Fruit fly (Drosophila melanogaster) whole organism, embryonic: ENCODE data around the gene CG3448.

Source experiments
- Antp ChIP-seq: fragments of 200-800 bp; sonication (Bioruptor generic); optimal IDR thresholded peaks from 3 replicates; lab custom pipeline; 2016; ENCODE audit warnings: missing biosample characterization, missing genetic modification characterization
- Awh ChIP-seq: fragments of 200-800 bp; sonication (Bioruptor generic); IDR thresholded peaks from 2 replicates; pipeline ENCODE4, ENCODE4 v1.3.6; 2022; ENCODE audit warnings: missing biosample characterization, missing genetic modification characterization
- B-H1 ChIP-seq: fragments of 200-800 bp; sonication (Bioruptor generic); IDR thresholded peaks from 3 replicates; pipeline ENCODE4 v1.3.6; 2022; ENCODE audit warnings: missing biosample characterization, missing genetic modification characterization
- B-H2 ChIP-seq: fragments of 200-800 bp; sonication (Bioruptor generic); optimal IDR thresholded peaks from 2 replicates; lab custom pipeline; 2018; ENCODE audit warnings: missing biosample characterization, mild to moderate bottlenecking, missing genetic modification characterization
- CG10565 ChIP-seq: fragments of 200-800 bp; sonication (Bioruptor generic); optimal IDR thresholded peaks from 3 replicates; lab custom pipeline; 2016; ENCODE audit warnings: missing biosample characterization, mild to moderate bottlenecking, missing genetic modification characterization
- CG11560 ChIP-seq: fragments of 200-800 bp; sonication (Bioruptor generic); IDR thresholded peaks from 3 replicates; pipeline ENCODE4 v1.3.6; 2022; ENCODE audit warnings: missing biosample characterization, missing genetic modification characterization
- CG12071 ChIP-seq: fragments of 200-800 bp; sonication (Bioruptor generic); optimal IDR thresholded peaks from 3 replicates; lab custom pipeline; 2018; ENCODE audit warnings: missing biosample characterization, mild to moderate bottlenecking, missing genetic modification characterization
- CG12299 ChIP-seq: fragments of 200-800 bp; sonication (Bioruptor generic); optimal IDR thresholded peaks from 2 replicates; lab custom pipeline; 2018; ENCODE audit warnings: missing biosample characterization, mild to moderate bottlenecking, missing genetic modification characterization
- CG12769 ChIP-seq: fragments of 200-800 bp; sonication (Bioruptor generic); optimal IDR thresholded peaks from 2 replicates; lab custom pipeline; 2019; ENCODE audit warnings: missing biosample characterization, mild to moderate bottlenecking, missing genetic modification characterization, moderate library complexity
- CG12942 ChIP-seq: fragments of 200-800 bp; sonication (Bioruptor generic); optimal IDR thresholded peaks from 3 replicates; lab custom pipeline; 2016; ENCODE audit warnings: missing biosample characterization, missing genetic modification characterization
- CG15269 ChIP-seq: fragments of 200-800 bp; sonication (Bioruptor generic); optimal IDR thresholded peaks from 2 replicates; lab custom pipeline; 2018; ENCODE audit warnings: missing biosample characterization, mild to moderate bottlenecking, missing genetic modification characterization, moderate library complexity
- CG1603 ChIP-seq: fragments of 200-800 bp; sonication (Bioruptor generic); optimal IDR thresholded peaks from 2 replicates; lab custom pipeline; 2019; ENCODE audit warnings: missing biosample characterization, mild to moderate bottlenecking, missing genetic modification characterization, moderate library complexity
- CG1647 ChIP-seq: fragments of 200-800 bp; sonication (Bioruptor generic); optimal IDR thresholded peaks from 3 replicates; lab custom pipeline; 2016; ENCODE audit warnings: missing biosample characterization, missing genetic modification characterization
- CG16815 ChIP-seq: fragments of 200-800 bp; sonication (Bioruptor generic); optimal IDR thresholded peaks from 3 replicates; lab custom pipeline; 2017; ENCODE audit warnings: missing biosample characterization, mild to moderate bottlenecking, missing genetic modification characterization
- CG3281 ChIP-seq: fragments of 200-800 bp; sonication (Bioruptor generic); optimal IDR thresholded peaks from 3 replicates; lab custom pipeline; 2017; ENCODE audit warnings: missing biosample characterization, mild to moderate bottlenecking, missing genetic modification characterization
- CG6175 ChIP-seq: fragments of 200-800 bp; sonication (Bioruptor generic); IDR thresholded peaks from 3 replicates; pipeline ENCODE4 v1.3.6; 2022; ENCODE audit warnings: missing biosample characterization, missing genetic modification characterization
- CG7556 ChIP-seq: fragments of 200-800 bp; sonication (Bioruptor generic); optimal IDR thresholded peaks from 2 replicates; lab custom pipeline; 2017; ENCODE audit warnings: missing biosample characterization, mild to moderate bottlenecking, missing genetic modification characterization
- CG7839 ChIP-seq: fragments of 200-800 bp; sonication (Bioruptor generic); optimal IDR thresholded peaks from 3 replicates; lab custom pipeline; 2018; ENCODE audit warnings: missing biosample characterization, mild to moderate bottlenecking, missing genetic modification characterization, moderate library complexity
- CG8388 ChIP-seq: fragments of 200-800 bp; sonication (Bioruptor generic); optimal IDR thresholded peaks from 2 replicates; lab custom pipeline; 2019; ENCODE audit warnings: missing biosample characterization, mild to moderate bottlenecking, missing genetic modification characterization, moderate library complexity
- CG8478 ChIP-seq: fragments of >200 bp; optimal IDR thresholded peaks from 2 replicates; lab custom pipeline; 2018
- CG8924 ChIP-seq: fragments of 200-800 bp; optimal IDR thresholded peaks from 3 replicates; lab custom pipeline; 2019; ENCODE audit warnings: missing biosample characterization, mild to moderate bottlenecking, missing genetic modification characterization, moderate library complexity
- CG9797 ChIP-seq: fragments of 200-800 bp; sonication (Bioruptor generic); optimal IDR thresholded peaks from 3 replicates; lab custom pipeline; 2018; ENCODE audit warnings: missing biosample characterization, mild to moderate bottlenecking, missing genetic modification characterization
- Chrac-16 ChIP-seq: fragments of 200-800 bp; sonication (Bioruptor generic); optimal IDR thresholded peaks from 3 replicates; lab custom pipeline; 2016; ENCODE audit warnings: missing biosample characterization, missing genetic modification characterization
- Fer1 ChIP-seq: fragments of 200-800 bp; sonication (Bioruptor generic); optimal IDR thresholded peaks from 2 replicates; lab custom pipeline; 2017; ENCODE audit warnings: missing biosample characterization, mild to moderate bottlenecking, missing genetic modification characterization
- Gug ChIP-seq: fragments of 200-800 bp; sonication (Bioruptor generic); IDR thresholded peaks from 4 replicates; pipeline ENCODE4 v1.3.6; 2022; ENCODE audit warnings: missing biosample characterization, missing genetic modification characterization
- H2.0 ChIP-seq: fragments of 200-800 bp; sonication (Bioruptor generic); IDR thresholded peaks from 2 replicates; pipeline ENCODE4 v1.3.6; 2022; ENCODE audit warnings: missing biosample characterization, missing genetic modification characterization
- HLHmδ ChIP-seq: fragments of 200-800 bp; sonication (Bioruptor generic); optimal IDR thresholded peaks from 2 replicates; lab custom pipeline; 2018; ENCODE audit warnings: missing biosample characterization, mild to moderate bottlenecking, missing genetic modification characterization, moderate library complexity
- Lpt ChIP-seq: fragments of >200 bp; optimal IDR thresholded peaks from 2 replicates; lab custom pipeline; 2018; ENCODE audit warnings: missing biosample characterization, missing genetic modification characterization
- Mrtf ChIP-seq: fragments of 200-800 bp; sonication (Bioruptor generic); IDR thresholded peaks from 3 replicates; pipeline ENCODE4 v1.3.6; 2022; ENCODE audit warnings: missing biosample characterization, missing genetic modification characterization
- Myb ChIP-seq: fragments of 200-800 bp; sonication (Bioruptor generic); optimal IDR thresholded peaks from 2 replicates; lab custom pipeline; 2016; ENCODE audit warnings: missing biosample characterization, missing genetic modification characterization
- NK7.1 ChIP-seq: fragments of 200-800 bp; sonication (Bioruptor generic); optimal IDR thresholded peaks from 3 replicates; lab custom pipeline; 2016; ENCODE audit warnings: missing biosample characterization, missing genetic modification characterization
- Optix ChIP-seq: fragments of 200-800 bp; sonication (Bioruptor generic); IDR thresholded peaks from 3 replicates; pipeline ENCODE4 v1.3.6; 2022; ENCODE audit warnings: missing biosample characterization, missing genetic modification characterization
- Sox100B ChIP-seq: fragments of 200-800 bp; sonication (Bioruptor generic); optimal IDR thresholded peaks from 3 replicates; lab custom pipeline; 2018; ENCODE audit warnings: missing biosample characterization, mild to moderate bottlenecking, missing genetic modification characterization
- Vsx1 ChIP-seq: fragments of 200-800 bp; sonication (Bioruptor generic); optimal IDR thresholded peaks from 2 replicates; lab custom pipeline; 2017; ENCODE audit warnings: missing biosample characterization, mild to moderate bottlenecking, missing genetic modification characterization, missing genetic modification reagents
- abd-A ChIP-seq: fragments of 200-800 bp; sonication (Bioruptor generic); optimal IDR thresholded peaks from 3 replicates; lab custom pipeline; 2019; ENCODE audit warnings: missing biosample characterization, mild to moderate bottlenecking, missing genetic modification characterization, moderate library complexity
- az2 ChIP-seq: fragments of 200-800 bp; sonication (Bioruptor generic); optimal IDR thresholded peaks from 3 replicates; lab custom pipeline; 2016; ENCODE audit warnings: missing biosample characterization, missing genetic modification characterization
- dati ChIP-seq: fragments of 200-800 bp; sonication (Bioruptor generic); IDR thresholded peaks from 2 replicates; pipeline ENCODE4 v1.3.6; 2022; ENCODE audit warnings: missing biosample characterization, missing genetic modification characterization
- fd102C ChIP-seq: fragments of 200-800 bp; sonication (Bioruptor generic); optimal IDR thresholded peaks from 2 replicates; lab custom pipeline; 2018; ENCODE audit warnings: missing biosample characterization, mild to moderate bottlenecking, missing genetic modification characterization, moderate library complexity
- fd3F ChIP-seq: fragments of 200-800 bp; sonication (Bioruptor generic); optimal IDR thresholded peaks from 2 replicates; lab custom pipeline; 2018; ENCODE audit warnings: missing biosample characterization, mild to moderate bottlenecking, missing genetic modification characterization, moderate library complexity
- fd96Cb ChIP-seq: fragments of 200-800 bp; sonication (Bioruptor generic); optimal IDR thresholded peaks from 2 replicates; lab custom pipeline; 2018; ENCODE audit warnings: missing biosample characterization, mild to moderate bottlenecking, missing genetic modification characterization, moderate library complexity
- fu2 ChIP-seq: fragments of 200-800 bp; sonication (Bioruptor generic); optimal IDR thresholded peaks from 2 replicates; lab custom pipeline; 2016; ENCODE audit warnings: missing biosample characterization, missing genetic modification characterization
- gsb ChIP-seq: fragments of 200-800 bp; sonication (Bioruptor generic); IDR thresholded peaks from 2 replicates; pipeline ENCODE4 v1.3.6; 2022; ENCODE audit warnings: missing biosample characterization, missing genetic modification characterization
- insv ChIP-seq, 2 experiments: fragments of 200-800 bp; sonication (Bioruptor generic); optimal IDR thresholded peaks; 3 replicates each; lab custom pipeline; 2016 to 2018; ENCODE audit warnings: missing biosample characterization in 2 of 2, missing genetic modification characterization in 2 of 2
- ken ChIP-seq: fragments of 200-800 bp; sonication (Bioruptor generic); IDR thresholded peaks from 3 replicates; pipeline ENCODE4 v1.3.6; 2022; ENCODE audit warnings: missing biosample characterization, missing genetic modification characterization
- lola ChIP-seq, 3 experiments: fragments of >200 bp in 2 of 3; fragments of 200-800 bp in 1 of 3; sonication (Bioruptor generic) in 1 of 3; optimal IDR thresholded peaks; 2 replicates each; lab custom pipeline; 2017 to 2019; ENCODE audit warnings: missing biosample characterization in 3 of 3, missing genetic modification characterization in 3 of 3, mild to moderate bottlenecking in 1 of 3, moderate library complexity in 1 of 3
- nom ChIP-seq: fragments of 200-800 bp; sonication (Bioruptor generic); optimal IDR thresholded peaks from 2 replicates; lab custom pipeline; 2017; ENCODE audit warnings: missing biosample characterization, missing genetic modification characterization, mild to moderate bottlenecking, moderate library complexity, missing genetic modification reagents
- pum ChIP-seq: fragments of 200-800 bp; sonication (Bioruptor generic); optimal IDR thresholded peaks from 2 replicates; lab custom pipeline; 2016; ENCODE audit warnings: missing biosample characterization, missing genetic modification characterization
- rib ChIP-seq: fragments of 200-800 bp; sonication (Bioruptor generic); IDR thresholded peaks from 2 replicates; pipeline ENCODE4 v1.3.6; 2022; ENCODE audit warnings: missing biosample characterization, missing genetic modification characterization
- shn ChIP-seq: fragments of 200-800 bp; sonication (Bioruptor generic); optimal IDR thresholded peaks from 3 replicates; lab custom pipeline; 2016; ENCODE audit warnings: missing biosample characterization, missing genetic modification characterization
- sima ChIP-seq: fragments of 200-800 bp; sonication (Bioruptor generic); optimal IDR thresholded peaks from 2 replicates; lab custom pipeline; 2016; ENCODE audit warnings: missing biosample characterization, missing genetic modification characterization
- sisA ChIP-seq: fragments of 200-800 bp; sonication (Bioruptor generic); IDR thresholded peaks from 2 replicates; pipeline ENCODE4 v1.3.6; 2022; ENCODE audit warnings: missing biosample characterization, missing genetic modification characterization

CG3448 gene

DNA sequence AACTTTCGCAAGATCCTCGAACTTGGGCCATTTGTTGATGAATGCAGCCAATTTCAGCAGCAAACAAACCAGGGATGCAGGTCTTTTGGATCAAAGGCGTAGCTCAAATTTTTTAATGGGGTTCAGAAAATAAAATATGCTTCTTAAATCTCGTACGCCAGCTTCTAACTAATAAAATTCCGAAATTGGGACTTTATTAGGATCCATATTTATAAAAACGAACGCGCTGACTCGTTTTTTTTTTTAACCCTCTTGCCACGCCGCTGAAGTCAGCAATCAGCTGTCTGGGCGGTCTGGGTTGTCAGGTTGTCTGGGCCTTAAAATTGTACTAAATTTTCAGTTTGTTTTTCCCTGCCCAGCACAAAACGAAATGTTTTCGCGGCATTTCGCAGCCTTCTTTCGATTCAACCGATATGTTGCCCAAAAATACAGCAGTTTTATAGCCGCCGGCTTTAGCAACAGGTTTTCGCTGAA lies 6.3 kb upstream of the CG3448 start, which contains the start of gene CG3437 (continued):
- no peak for TF ChIP-seq Lpt (GFP tag; lab: Kevin White, UChicago)
- peak; percentile 98 for TF ChIP-seq fu2 (GFP tag; lab: Kevin White, UChicago)
- TF ChIP-seq dati (GFP tag; lab: Robert Waterston, UW): peak; percentile 99
- peak; percentile 98 for TF ChIP-seq CG1647 (GFP tag; lab: Kevin White, UChicago)
- TF ChIP-seq Gug (GFP tag; lab: Robert Waterston, UW): peak; percentile 99
- TF ChIP-seq CG15269 (tag; lab: Kevin White, UChicago): peak; percentile 99
- TF ChIP-seq CG11560 (tag; lab: Robert Waterston, UW): peak; percentile 94
- TF ChIP-seq Mrtf (GFP tag; lab: Robert Waterston, UW): peak; percentile 99
- peak; percentile 26 to 81 for TF ChIP-seq insv (GFP tag; optimal IDR thresholded peaks at IDR 0.05; lab: Kevin White, UChicago)
- TF ChIP-seq CG8924 (tag; lab: Kevin White, UChicago): peak; percentile 96
- TF ChIP-seq CG6175 (GFP tag; lab: Robert Waterston, UW): peak; percentile 98
- TF ChIP-seq CG12071: peak; percentile 99
- no peak for TF ChIP-seq HLHmδ (GFP tag; lab: Kevin White, UChicago)
- TF ChIP-seq CG8388: peak; percentile 97
- TF ChIP-seq fd3F (GFP tag; lab: Kevin White, UChicago): peak; percentile 98
- peak; percentile 82 for TF ChIP-seq fd102C
- TF ChIP-seq CG8478: no peak
- peak; percentile 99 for TF ChIP-seq Antp (GFP tag; lab: Kevin White, UChicago)
- TF ChIP-seq rib (GFP tag; lab: Robert Waterston, UW): peak; percentile 99
- peak; percentile 99 for TF ChIP-seq gsb (GFP tag; lab: Robert Waterston, UW)
- TF ChIP-seq sisA (GFP tag; lab: Robert Waterston, UW): peak; percentile 99
- TF ChIP-seq fd96Cb (tag; lab: Kevin White, UChicago): peak; percentile 99
- TF ChIP-seq pum (GFP tag; lab: Kevin White, UChicago): peak; percentile 99
- peak; percentile 98 for TF ChIP-seq NK7.1
- peak; percentile 98 for TF ChIP-seq CG7556 (GFP tag; lab: Kevin White, UChicago)
- TF ChIP-seq Chrac-16 (GFP tag; lab: Kevin White, UChicago): peak; percentile 98
- peak; percentile 74 for TF ChIP-seq CG9797 (GFP tag; lab: Kevin White, UChicago)
- peak; percentile 87 for TF ChIP-seq abd-A (tag; lab: Kevin White, UChicago)
- peak; percentile 99 for TF ChIP-seq CG7839 (tag; lab: Kevin White, UChicago)
- peak; percentile 97 for TF ChIP-seq sima (GFP tag; lab: Kevin White, UChicago)
- TF ChIP-seq shn (GFP tag; lab: Kevin White, UChicago): peak; percentile 98
- peak; percentile 99 for TF ChIP-seq B-H2 (GFP tag; lab: Kevin White, UChicago)
- peak; percentile 99 for TF ChIP-seq Awh (GFP tag; lab: Robert Waterston, UW)
- TF ChIP-seq az2: peak; percentile 99
- peak; percentile 97 for TF ChIP-seq Vsx1 (GFP tag; lab: Kevin White, UChicago)
- peak; percentile 99 for TF ChIP-seq ken (GFP tag; lab: Robert Waterston, UW)
- peak; percentile 99 for TF ChIP-seq CG12769 (tag; lab: Kevin White, UChicago)
- peak; percentile 99 for TF ChIP-seq CG3281 (GFP tag; lab: Kevin White, UChicago)
- peak; percentile 92 for TF ChIP-seq CG10565
- TF ChIP-seq B-H1 (GFP tag; lab: Robert Waterston, UW): peak; percentile 99
- peak; percentile 98 for TF ChIP-seq CG16815
- TF ChIP-seq Fer1 (GFP tag; lab: Kevin White, UChicago): peak; percentile 99
- TF ChIP-seq CG1603 (tag; lab: Kevin White, UChicago): peak; percentile 96
- peak; percentile 92 for TF ChIP-seq Myb
- peak; percentile 99 for TF ChIP-seq nom (GFP tag; lab: Kevin White, UChicago)
- peak; percentile 96 for TF ChIP-seq Sox100B (GFP tag; lab: Kevin White, UChicago)
- peak in 1 of 3 experiments; percentile 97 for TF ChIP-seq lola (GFP tag; optimal IDR thresholded peaks at IDR 0.05; lab: Kevin White, UChicago)
- TF ChIP-seq Optix (GFP tag; lab: Robert Waterston, UW): peak; percentile 99
- peak; percentile 99 for TF ChIP-seq H2.0 (GFP tag; lab: Robert Waterston, UW)
- TF ChIP-seq CG12942 (GFP tag; lab: Kevin White, UChicago): peak; percentile 98
- peak; percentile 97 for TF ChIP-seq CG12299
